Worm (Caenorhabditis elegans): ENCODE data around the gene W08G11.1.

Gene W08G11.1

ce11 chrV:16355941-16356340, 9.1 kb downstream of the W08G11.1 start (continued):
- TF ChIP-seq sdc-2 (tag; optimal IDR thresholded peaks at IDR 0.05) = peak; percentile 49
- TF ChIP-seq npax-4 (tag; optimal IDR thresholded peaks at IDR 0.05) = no peak
- TF ChIP-seq eyg-1 (tag; optimal IDR thresholded peaks at IDR 0.05) = peak; percentile 62
- TF ChIP-seq ceh-6 (GFP tag; optimal IDR thresholded peaks at IDR 0.05) = no peak
- no peak for TF ChIP-seq ref-2 (tag; optimal IDR thresholded peaks at IDR 0.05)
- TF ChIP-seq ceh-45 (GFP tag; IDR thresholded peaks at IDR 0.05) = no peak
- no peak for TF ChIP-seq unc-3 (GFP tag; conservative IDR thresholded peaks at IDR 0.05)
- no peak for TF ChIP-seq unc-3 (tag; optimal IDR thresholded peaks at IDR 0.05)
- TF ChIP-seq pqm-1 (tag; optimal IDR thresholded peaks at IDR 0.05) = peak; percentile 68
- TF ChIP-seq pha-2 (tag; optimal IDR thresholded peaks at IDR 0.05) = peak; percentile 50
- no peak for TF ChIP-seq nhr-232 (tag; optimal IDR thresholded peaks at IDR 0.05)
- no peak for TF ChIP-seq hlh-13 (GFP tag; optimal IDR thresholded peaks at IDR 0.05)
- TF ChIP-seq nhr-11 (tag; optimal IDR thresholded peaks at IDR 0.05) = no peak
- TF ChIP-seq pag-3 (tag; optimal IDR thresholded peaks at IDR 0.05; ENCODE audit: borderline replicate concordance) = no peak
- peak; percentile 65 for TF ChIP-seq ceh-34 (tag; optimal IDR thresholded peaks at IDR 0.05)
- TF ChIP-seq pat-9 (tag; optimal IDR thresholded peaks at IDR 0.05) = no peak
- TF ChIP-seq tbx-7 (tag; optimal IDR thresholded peaks at IDR 0.05) = peak; percentile 26
- peak; percentile 75 for TF ChIP-seq unc-42 (tag; optimal IDR thresholded peaks at IDR 0.05)
- TF ChIP-seq ahr-1 (tag; optimal IDR thresholded peaks at IDR 0.05) = no peak
- no peak for TF ChIP-seq K02D7.2 (tag; optimal IDR thresholded peaks at IDR 0.05)
- TF ChIP-seq pros-1 (tag; optimal IDR thresholded peaks at IDR 0.05) = peak; percentile 96
- peak; percentile 76 for TF ChIP-seq rnt-1 (tag; optimal IDR thresholded peaks at IDR 0.05)
- no peak for TF ChIP-seq gmeb-2 (tag; optimal IDR thresholded peaks at IDR 0.05)
- peak; percentile 87 for TF ChIP-seq ceh-18 (tag; optimal IDR thresholded peaks at IDR 0.05)
- TF ChIP-seq ttx-3 (tag; optimal IDR thresholded peaks at IDR 0.05) = no peak
- TF ChIP-seq unc-55 (GFP tag; optimal IDR thresholded peaks at IDR 0.05) = peak; percentile 92
- no peak for TF ChIP-seq fax-1 (tag; optimal IDR thresholded peaks at IDR 0.05)
- TF ChIP-seq madf-2 (tag; optimal IDR thresholded peaks at IDR 0.05) = no peak

DNA sequence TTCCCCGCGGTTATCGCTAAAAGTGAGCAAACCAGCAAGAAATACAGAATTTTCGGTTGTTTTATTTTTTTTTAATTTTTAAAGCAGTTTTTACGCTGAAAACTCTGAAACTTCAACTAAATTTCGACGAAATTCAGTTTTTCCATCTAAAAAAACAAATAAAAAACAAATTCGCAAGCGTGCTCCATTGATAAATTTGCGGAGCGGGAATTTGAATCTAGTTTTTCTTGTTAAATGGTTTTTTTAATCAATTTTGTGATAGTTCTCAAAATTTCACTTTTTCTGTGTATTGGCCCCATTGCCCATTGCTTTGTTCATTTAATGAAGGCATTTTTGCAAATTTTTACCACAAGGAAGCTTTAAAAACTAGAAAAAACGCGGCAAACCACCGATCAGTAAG, 9.9 kb downstream of the W08G11.1 start:
- TF ChIP-seq pros-1 (tag; optimal IDR thresholded peaks at IDR 0.05) = no peak
- TF ChIP-seq pha-2 (tag; optimal IDR thresholded peaks at IDR 0.05) = no peak
- no peak for TF ChIP-seq ceh-31 (tag; optimal IDR thresholded peaks at IDR 0.05)
- TF ChIP-seq nhr-11 (tag; optimal IDR thresholded peaks at IDR 0.05) = no peak
- no peak for TF ChIP-seq nhr-232 (tag; optimal IDR thresholded peaks at IDR 0.05)
- TF ChIP-seq elt-4 (tag; optimal IDR thresholded peaks at IDR 0.05) = no peak
- TF ChIP-seq unc-3 (GFP tag; conservative IDR thresholded peaks at IDR 0.05) = no peak
- no peak for TF ChIP-seq unc-3 (tag; optimal IDR thresholded peaks at IDR 0.05)
- no peak for TF ChIP-seq ceh-24 (tag; optimal IDR thresholded peaks at IDR 0.05)
- TF ChIP-seq C38D4.7 (GFP tag; optimal IDR thresholded peaks at IDR 0.05) = no peak
- TF ChIP-seq ceh-2 (tag; optimal IDR thresholded peaks at IDR 0.05) = no peak
- no peak for TF ChIP-seq ref-2 (tag; optimal IDR thresholded peaks at IDR 0.05)
- no peak for TF ChIP-seq ceh-19 (GFP tag; optimal IDR thresholded peaks at IDR 0.05)
- TF ChIP-seq dmd-4 (tag; optimal IDR thresholded peaks at IDR 0.05; ENCODE audit: borderline replicate concordance) = no peak
- TF ChIP-seq madf-2 (tag; optimal IDR thresholded peaks at IDR 0.05) = no peak
- no peak for TF ChIP-seq K09A11.1 (tag; optimal IDR thresholded peaks at IDR 0.05; ENCODE audit: insufficient read depth)

DNA sequence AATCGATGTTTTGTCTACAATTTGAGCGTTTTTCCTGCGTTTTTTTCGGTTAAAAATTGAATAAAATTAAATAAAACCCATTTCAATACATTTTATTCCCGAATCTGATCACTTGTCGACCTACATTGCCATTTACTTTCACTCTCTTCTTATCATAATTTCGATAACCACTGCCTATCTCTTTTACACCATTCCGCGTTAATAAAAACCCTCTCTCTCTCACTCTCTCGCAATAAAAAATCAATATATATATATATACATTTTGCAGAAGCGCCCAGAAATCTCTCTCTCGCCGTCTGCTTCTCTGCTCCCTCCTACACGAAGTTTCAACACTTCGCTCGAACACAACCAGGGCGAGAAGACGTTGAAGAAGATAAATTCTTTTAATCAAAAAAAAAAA, 10.4 kb downstream of the W08G11.1 start, which contains the start of gene pptr-1:
pptr-1 (plus strand) TSS at position 269 of the 400 bp plus-strand sequence.
- TF ChIP-seq ceh-48 (tag; optimal IDR thresholded peaks at IDR 0.05) = peak; percentile 1
- peak; percentile 65 for TF ChIP-seq elt-2 (tag; optimal IDR thresholded peaks at IDR 0.05)
- no peak for TF ChIP-seq tbx-2 (tag; optimal IDR thresholded peaks at IDR 0.05)
- TF ChIP-seq ceh-14 (tag; optimal IDR thresholded peaks at IDR 0.05) = no peak

Data from whole organism, late embryonic.